Worm (Caenorhabditis elegans): ENCODE data around the gene dhs-29.

dhs-29 gene

DNA sequence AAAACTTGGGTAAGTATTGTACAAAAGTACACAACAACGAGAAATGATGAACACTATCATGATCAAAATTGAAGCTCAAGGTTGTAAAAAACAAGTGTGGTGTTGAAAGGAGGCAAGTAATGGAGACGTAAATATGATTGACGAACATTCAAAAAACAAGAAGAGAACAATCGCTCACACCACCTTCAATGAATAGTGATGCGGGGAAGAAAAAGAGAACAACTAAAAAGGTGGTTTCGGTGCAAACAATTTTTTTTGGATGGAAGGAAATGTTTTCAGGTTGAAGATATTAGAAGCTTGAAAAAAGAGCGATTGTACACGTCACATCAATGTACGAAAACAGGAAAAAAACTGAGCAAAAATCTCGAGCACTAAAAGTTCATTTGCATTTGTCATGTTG lies 50.3 kb downstream of the dhs-29 start:
- TF ChIP-seq fos-1 (tag; optimal IDR thresholded peaks at IDR 0.05) (no peak), unc-62 (GFP tag; optimal IDR thresholded peaks at IDR 0.05 in 1 of 2) (peak in 1 of 2 experiments; percentile 94), unc-62 (tag; optimal IDR thresholded peaks at IDR 0.05) (no peak)
